Fruit fly (Drosophila melanogaster) whole organism, wandering third instar larva: ENCODE results near the gene CG6656.

Experiments used
- CG9705 ChIP-seq: fragments of 200-800 bp; sonication (Bioruptor generic); optimal IDR thresholded peaks from 2 replicates; lab custom pipeline; 2018; ENCODE audit warnings: missing biosample characterization, mild to moderate bottlenecking, missing genetic modification characterization
- Dfd ChIP-seq: fragments of >200 bp; optimal IDR thresholded peaks from 2 replicates; lab custom pipeline; 2017; ENCODE audit warnings: missing biosample characterization, missing genetic modification characterization
- Hr78 ChIP-seq: fragments of >200 bp; optimal IDR thresholded peaks from 2 replicates; lab custom pipeline; 2017; ENCODE audit warnings: missing biosample characterization, missing genetic modification characterization
- OdsH ChIP-seq: fragments of 200-800 bp; sonication (Bioruptor generic); optimal IDR thresholded peaks from 2 replicates; lab custom pipeline; 2016; ENCODE audit warnings: missing biosample characterization, mild to moderate bottlenecking, missing genetic modification characterization
- br ChIP-seq: fragments of 200-800 bp; sonication (Bioruptor generic); optimal IDR thresholded peaks from 2 replicates; lab custom pipeline; 2016; ENCODE audit warnings: missing biosample characterization, missing genetic modification characterization
- foxo ChIP-seq, 2 experiments: fragments of 200-800 bp; sonication (Bioruptor generic); optimal IDR thresholded peaks; 2 replicates in 1 of 2; 3 replicates in 1 of 2; lab custom pipeline; 2016 to 2017; ENCODE audit warnings: missing biosample characterization in 2 of 2, missing genetic modification characterization in 2 of 2
- pan ChIP-seq: fragments of >200 bp; optimal IDR thresholded peaks from 2 replicates; lab custom pipeline; 2017
- psq ChIP-seq: fragments of 200-800 bp; sonication (Bioruptor generic); optimal IDR thresholded peaks from 3 replicates; lab custom pipeline; 2017; ENCODE audit warnings: missing biosample characterization, mild to moderate bottlenecking, missing genetic modification characterization, moderate library complexity
- sv ChIP-seq: fragments of 200-800 bp; sonication (Bioruptor generic); optimal IDR thresholded peaks from 3 replicates; lab custom pipeline; 2016; ENCODE audit warnings: missing biosample characterization, missing genetic modification characterization
- tai ChIP-seq: sonication (Bioruptor generic); optimal IDR thresholded peaks from 2 replicates; lab custom pipeline; 2016; ENCODE audit warnings: missing biosample characterization, missing genetic modification characterization

DNA sequence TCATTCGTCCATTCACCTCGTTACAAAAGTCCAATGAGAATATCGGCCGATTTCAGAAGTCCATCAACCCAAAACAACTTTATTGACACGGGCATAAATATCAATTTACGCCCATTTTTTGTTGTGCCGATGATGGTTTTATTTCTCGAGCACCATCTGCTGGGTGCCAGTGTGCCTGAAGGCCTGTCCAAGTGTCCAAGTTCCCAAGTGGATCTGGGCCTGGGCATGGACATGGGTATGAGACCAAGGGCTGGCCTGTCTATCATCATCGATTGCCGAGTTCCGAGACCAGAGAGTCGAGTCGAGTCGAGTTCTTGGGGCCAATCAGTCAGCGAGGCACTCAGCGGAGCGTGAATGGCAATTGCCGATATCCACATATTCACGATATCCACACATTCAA is 42.9 kb upstream of the CG6656 start, which contains the start of gene Gr93a:
- TF ChIP-seq pan (no peak), OdsH (GFP tag; lab: Kevin White, UChicago) (no peak), foxo (GFP tag; optimal IDR thresholded peaks at IDR 0.05; lab: Kevin White, UChicago) (no peak), sv (GFP tag; lab: Kevin White, UChicago) (no peak), tai (GFP tag; lab: Kevin White, UChicago) (no peak), CG9705 (GFP tag; lab: Kevin White, UChicago) (no peak), psq (GFP tag; lab: Kevin White, UChicago) (no peak), br (GFP tag; lab: Kevin White, UChicago) (no peak), Dfd (GFP tag; lab: Kevin White, UChicago) (no peak), Hr78 (GFP tag; lab: Kevin White, UChicago) (no peak)
